Fruit fly (Drosophila melanogaster): ENCODE measurements around the gene Fmr1.

DNA sequence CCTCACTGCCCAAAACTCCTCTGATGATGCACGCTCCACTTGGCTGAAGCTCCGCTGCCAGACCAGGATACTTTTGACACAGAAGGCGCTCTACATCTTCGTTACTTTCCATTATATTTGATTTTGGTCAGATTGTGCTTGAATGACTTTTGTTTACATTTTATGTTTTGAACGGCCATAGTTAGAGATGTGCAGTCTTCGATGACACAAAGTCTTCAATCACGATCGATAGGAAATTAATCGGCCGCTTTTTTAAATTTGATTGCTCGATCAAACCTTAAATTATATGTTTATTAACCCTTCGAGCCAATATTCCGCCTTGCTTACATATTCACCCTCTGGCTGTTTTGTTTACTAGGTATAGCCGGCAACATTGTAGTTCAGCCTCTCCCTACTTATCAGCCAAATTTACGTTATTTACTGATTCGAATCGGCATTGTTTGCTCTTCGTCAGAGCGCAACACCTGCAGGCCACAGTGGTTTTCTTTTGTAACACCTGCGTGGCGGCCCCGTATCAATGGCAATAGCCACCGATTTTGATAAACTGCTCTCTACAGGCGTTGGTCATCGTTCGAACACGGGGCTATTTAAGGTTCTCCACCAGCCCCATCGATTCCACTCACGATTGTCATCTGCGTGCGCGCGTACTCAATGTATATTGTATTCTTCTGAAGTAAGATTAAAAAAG lies 57.1 kb downstream of the Fmr1 start, which contains the start of the genes Fancl and Npc2e:
- no peak for TF ChIP-seq Hr83 (GFP tag; optimal IDR thresholded peaks at IDR 0.05; ENCODE audit: poor library complexity, severe bottlenecking)
- TF ChIP-seq OdsH (GFP tag; optimal IDR thresholded peaks at IDR 0.05), result no peak
- TF ChIP-seq br (GFP tag; optimal IDR thresholded peaks at IDR 0.05), result no peak
- TF ChIP-seq CrebA (GFP tag; optimal IDR thresholded peaks at IDR 0.05; ENCODE audit: borderline replicate concordance), result no peak
- no peak for TF ChIP-seq Jra (GFP tag; optimal IDR thresholded peaks at IDR 0.05)
- no peak for TF ChIP-seq pan (optimal IDR thresholded peaks at IDR 0.05)
- no peak for TF ChIP-seq Hr78 (GFP tag; optimal IDR thresholded peaks at IDR 0.05)
